Fruit fly (Drosophila melanogaster): ENCODE results near the gene CG7139.
A peak's percentile ranks its signal among the peaks of the same experiment; 100 is the strongest.

The CG7139 gene

dm6 chr3L:22091339-22091738 is 19.7 kb upstream of the CG7139 start:
- no peak for TF ChIP-seq foxo (GFP tag; optimal IDR thresholded peaks at IDR 0.05)
- no peak for TF ChIP-seq tai (GFP tag; optimal IDR thresholded peaks at IDR 0.05)
- TF ChIP-seq Rel (GFP tag; optimal IDR thresholded peaks at IDR 0.05), result no peak
- TF ChIP-seq Rel (tag; optimal IDR thresholded peaks at IDR 0.05), result no peak
- TF ChIP-seq woc (GFP tag; optimal IDR thresholded peaks at IDR 0.05), result no peak
- no peak for TF ChIP-seq N (GFP tag; optimal IDR thresholded peaks at IDR 0.05)
- no peak for TF ChIP-seq Vsx2 (GFP tag; optimal IDR thresholded peaks at IDR 0.05; ENCODE audit: partially characterized antibody)
- no peak for TF ChIP-seq Jra (GFP tag; optimal IDR thresholded peaks at IDR 0.05)
- no peak for TF ChIP-seq OdsH (GFP tag; optimal IDR thresholded peaks at IDR 0.05)

- TF ChIP-seq psq (GFP tag; optimal IDR thresholded peaks at IDR 0.05) (no peak), Hr78 (GFP tag; optimal IDR thresholded peaks at IDR 0.05) (no peak), dsf (GFP tag; optimal IDR thresholded peaks at IDR 0.05; ENCODE audit: borderline replicate concordance) (no peak), Sp1 (GFP tag; optimal IDR thresholded peaks at IDR 0.05) (no peak), dl (GFP tag; optimal IDR thresholded peaks at IDR 0.05; ENCODE audit: insufficient read depth in 1 of 2, partially characterized antibody in 2 of 2) (no peak), Mio (GFP tag; optimal IDR thresholded peaks at IDR 0.05) (no peak), h (GFP tag; optimal IDR thresholded peaks at IDR 0.05) (no peak), OdsH (GFP tag; optimal IDR thresholded peaks at IDR 0.05) (no peak), Dfd (GFP tag; optimal IDR thresholded peaks at IDR 0.05) (no peak), dmrt93B (GFP tag; optimal IDR thresholded peaks at IDR 0.05) (no peak), GATAd (GFP tag; optimal IDR thresholded peaks at IDR 0.05) (no peak), lola (GFP tag; optimal IDR thresholded peaks at IDR 0.05) (no peak), brk (GFP tag; optimal IDR thresholded peaks at IDR 0.05) (no peak), foxo (GFP tag; optimal IDR thresholded peaks at IDR 0.05) (no peak), jim (GFP tag; optimal IDR thresholded peaks at IDR 0.05) (no peak)
Observed at dm6 chr3L:22083131-22083648, 11.5 kb upstream of the CG7139 start.

- TF ChIP-seq CG32264 (GFP tag; optimal IDR thresholded peaks at IDR 0.05) (no peak), woc (GFP tag; optimal IDR thresholded peaks at IDR 0.05) (no peak), jim (GFP tag; optimal IDR thresholded peaks at IDR 0.05) (no peak), rgr (GFP tag; optimal IDR thresholded peaks at IDR 0.05) (no peak), dmrt93B (GFP tag; optimal IDR thresholded peaks at IDR 0.05) (no peak), fru (GFP tag; optimal IDR thresholded peaks at IDR 0.05) (no peak)
Observed at dm6 chr3L:22082420-22082819, 10.8 kb upstream of the CG7139 start, which contains the start of gene msopa. Gene msopa (plus strand): TSS chr3L:22082720.

- no peak for TF ChIP-seq sv (GFP tag; optimal IDR thresholded peaks at IDR 0.05)
- no peak for TF ChIP-seq Sp1 (GFP tag; optimal IDR thresholded peaks at IDR 0.05)
- no peak for TF ChIP-seq HLH106 (tag; optimal IDR thresholded peaks at IDR 0.05)
- no peak for TF ChIP-seq CrebA (GFP tag; optimal IDR thresholded peaks at IDR 0.05; ENCODE audit: borderline replicate concordance)
- no peak for TF ChIP-seq psq (GFP tag; optimal IDR thresholded peaks at IDR 0.05)
- TF ChIP-seq Hr83 (GFP tag; optimal IDR thresholded peaks at IDR 0.05; ENCODE audit: poor library complexity, severe bottlenecking), result no peak
- TF ChIP-seq Vsx2 (GFP tag; optimal IDR thresholded peaks at IDR 0.05; ENCODE audit: partially characterized antibody), result no peak
- TF ChIP-seq sage (GFP tag; optimal IDR thresholded peaks at IDR 0.05), result no peak
- no peak for TF ChIP-seq lola (GFP tag; optimal IDR thresholded peaks at IDR 0.05)
- TF ChIP-seq Jra (GFP tag; optimal IDR thresholded peaks at IDR 0.05), result no peak
- TF ChIP-seq Myc (optimal IDR thresholded peaks at IDR 0.05), result no peak
- TF ChIP-seq Rel (GFP tag; optimal IDR thresholded peaks at IDR 0.05), result no peak
- TF ChIP-seq Rel (tag; optimal IDR thresholded peaks at IDR 0.05), result no peak
- TF ChIP-seq dmrt93B (GFP tag; optimal IDR thresholded peaks at IDR 0.05), result no peak
Observed at dm6 chr3L:22080022-22080421, 8.4 kb upstream of the CG7139 start, which contains the start of gene Sfp79B. Gene Sfp79B (plus strand): TSS chr3L:22080322.

dm6 chr3L:22078063-22078462 is 6.4 kb upstream of the CG7139 start:
- TF ChIP-seq br (GFP tag; optimal IDR thresholded peaks at IDR 0.05) (peak; percentile 78), jim (GFP tag; optimal IDR thresholded peaks at IDR 0.05) (no peak), Sp1 (GFP tag; optimal IDR thresholded peaks at IDR 0.05) (peak; percentile 66), woc (GFP tag; optimal IDR thresholded peaks at IDR 0.05) (peak; percentile 79), Dif (GFP tag; optimal IDR thresholded peaks at IDR 0.05; ENCODE audit: partially characterized antibody) (no peak), foxo (GFP tag; optimal IDR thresholded peaks at IDR 0.05) (peak in 1 of 2 experiments; percentile 80), Jra (GFP tag; optimal IDR thresholded peaks at IDR 0.05) (peak; percentile 56), Myc (optimal IDR thresholded peaks at IDR 0.05) (peak; percentile 52), N (GFP tag; optimal IDR thresholded peaks at IDR 0.05) (peak; percentile 46), dmrt93B (GFP tag; optimal IDR thresholded peaks at IDR 0.05) (peak; percentile 32), Rel (GFP tag; optimal IDR thresholded peaks at IDR 0.05) (no peak), Rel (tag; optimal IDR thresholded peaks at IDR 0.05) (no peak), CG32264 (GFP tag; optimal IDR thresholded peaks at IDR 0.05) (peak; percentile 36), Mio (GFP tag; optimal IDR thresholded peaks at IDR 0.05) (no peak), HLH106 (tag; optimal IDR thresholded peaks at IDR 0.05) (peak; percentile 66), Vsx2 (GFP tag; optimal IDR thresholded peaks at IDR 0.05; ENCODE audit: partially characterized antibody) (no peak), pan (optimal IDR thresholded peaks at IDR 0.05) (no peak), CG9705 (GFP tag; optimal IDR thresholded peaks at IDR 0.05) (no peak), sv (GFP tag; optimal IDR thresholded peaks at IDR 0.05) (no peak), tai (GFP tag; optimal IDR thresholded peaks at IDR 0.05) (no peak), fru (GFP tag; optimal IDR thresholded peaks at IDR 0.05) (peak; percentile 79), Hnf4 (GFP tag; optimal IDR thresholded peaks at IDR 0.05) (peak; percentile 66), brk (GFP tag; optimal IDR thresholded peaks at IDR 0.05) (no peak), ey (GFP tag; optimal IDR thresholded peaks at IDR 0.05) (peak; percentile 60), Dfd (GFP tag; optimal IDR thresholded peaks at IDR 0.05) (no peak), h (GFP tag; optimal IDR thresholded peaks at IDR 0.05) (peak; percentile 77), dsf (GFP tag; optimal IDR thresholded peaks at IDR 0.05; ENCODE audit: borderline replicate concordance) (no peak), OdsH (GFP tag; optimal IDR thresholded peaks at IDR 0.05) (peak; percentile 74), psq (GFP tag; optimal IDR thresholded peaks at IDR 0.05) (peak; percentile 62), rgr (GFP tag; optimal IDR thresholded peaks at IDR 0.05) (peak; percentile 83), GATAd (GFP tag; optimal IDR thresholded peaks at IDR 0.05) (no peak)

Data from whole organism, wandering third instar larva.